Worm (Caenorhabditis elegans): Measurements from ENCODE around the gene pitr-5.

- TF ChIP-seq nhr-28 (tag; optimal IDR thresholded peaks at IDR 0.05) (no peak), nhr-77 (tag; optimal IDR thresholded peaks at IDR 0.05) (no peak), zip-4 (GFP tag; optimal IDR thresholded peaks at IDR 0.05) (no peak), mep-1 (tag; optimal IDR thresholded peaks at IDR 0.05) (no peak), pqm-1 (tag; optimal IDR thresholded peaks at IDR 0.05) (no peak), mdl-1 (tag; optimal IDR thresholded peaks at IDR 0.05) (no peak)
These were observed 52.3 kb downstream of the pitr-5 start, which contains the start of gene hpo-9 for ce11 chrV:7237094-7237132.

Data from whole organism, L1 larva.